Worm (Caenorhabditis elegans): ENCODE measurements around the gene sru-17.

- TF ChIP-seq aha-1 (tag) (peak; percentile 21), nhr-11 (tag; optimal IDR thresholded peaks at IDR 0.05) (no peak), mep-1 (tag; optimal IDR thresholded peaks at IDR 0.05) (no peak)
Measured at ce11 chrIV:12531464-12531863, 26.0 kb downstream of the sru-17 start.

All from whole organism, L4 larva.